Fruit fly (Drosophila melanogaster): Measurements from ENCODE around the gene mkg-p.

Gene mkg-p

dm6 chr3L:8385055-8385454, 20.0 kb downstream of the mkg-p start:
- no peak for TF ChIP-seq D (optimal IDR thresholded peaks at IDR 0.05)
- TF ChIP-seq D (GFP tag; optimal IDR thresholded peaks at IDR 0.05) = peak; percentile 24
- TF ChIP-seq cas (GFP tag; IDR thresholded peaks at IDR 0.05) = no peak
- TF ChIP-seq CG12391 (tag; optimal IDR thresholded peaks at IDR 0.05) = peak; percentile 7
- TF ChIP-seq Doc2 (GFP tag; IDR thresholded peaks at IDR 0.05) = no peak
- peak; percentile 56 for TF ChIP-seq CG10979 (tag; optimal IDR thresholded peaks at IDR 0.05)
- TF ChIP-seq CG34224 (GFP tag; IDR thresholded peaks at IDR 0.05; ENCODE audit: partially characterized antibody) = no peak
- TF ChIP-seq stwl (tag; optimal IDR thresholded peaks at IDR 0.05) = peak; percentile 74
- TF ChIP-seq CG17328 (GFP tag; IDR thresholded peaks at IDR 0.05) = peak; percentile 29; the same call in 1 of the 2 replicates
- TF ChIP-seq phol (tag; optimal IDR thresholded peaks at IDR 0.05) = peak; percentile 47
- peak; percentile 44 for TF ChIP-seq nmo (GFP tag; optimal IDR thresholded peaks at IDR 0.05)
- TF ChIP-seq tio (GFP tag; optimal IDR thresholded peaks at IDR 0.05) = peak; percentile 10
- TF ChIP-seq zfh2 (GFP tag; optimal IDR thresholded peaks at IDR 0.05) = no peak
- TF ChIP-seq Oli (tag; optimal IDR thresholded peaks at IDR 0.05) = peak; percentile 25
- TF ChIP-seq sens (GFP tag) = peak; percentile 86
- peak in 1 of 2 experiments; percentile 61 for TF ChIP-seq bsh (GFP tag; optimal IDR thresholded peaks at IDR 0.05)
- peak; percentile 63 for TF ChIP-seq Blimp-1 (GFP tag; optimal IDR thresholded peaks at IDR 0.05)
- TF ChIP-seq Lhr (GFP tag; optimal IDR thresholded peaks at IDR 0.05) = peak; percentile 4
- no peak for TF ChIP-seq jigr1 (GFP tag; IDR thresholded peaks at IDR 0.05)
- TF ChIP-seq CG8388 (GFP tag; optimal IDR thresholded peaks at IDR 0.05) = peak; percentile 10
- no peak for TF ChIP-seq CG5180 (GFP tag; optimal IDR thresholded peaks at IDR 0.05)
- peak; percentile 31 for TF ChIP-seq Ssrp (tag; optimal IDR thresholded peaks at IDR 0.05)
- peak; percentile 29; the same call in 1 of the 2 replicates for TF ChIP-seq CG31441 (GFP tag; IDR thresholded peaks at IDR 0.05)
- peak; percentile 25 for TF ChIP-seq fd96Cb (tag; optimal IDR thresholded peaks at IDR 0.05)
- peak; percentile 15 for TF ChIP-seq CG14710 (tag; optimal IDR thresholded peaks at IDR 0.05)
- peak; percentile 58 for TF ChIP-seq CG11504 (tag; optimal IDR thresholded peaks at IDR 0.05)
- TF ChIP-seq CG2712 (tag; optimal IDR thresholded peaks at IDR 0.05) = peak; percentile 26
- peak; percentile 10 for TF ChIP-seq CG9609 (GFP tag; optimal IDR thresholded peaks at IDR 0.05)
- TF ChIP-seq Drgx (GFP tag; IDR thresholded peaks at IDR 0.05) = peak; percentile 56; the same call in 1 of the 2 replicates
- peak; percentile 1 for TF ChIP-seq CG15601 (tag; optimal IDR thresholded peaks at IDR 0.05)
- TF ChIP-seq CG18262 (tag; optimal IDR thresholded peaks at IDR 0.05) = peak; percentile 28
- no peak for TF ChIP-seq CG32532 (GFP tag; IDR thresholded peaks at IDR 0.05)
- peak; percentile 21 for TF ChIP-seq Sox102F (GFP tag; optimal IDR thresholded peaks at IDR 0.05)
- TF ChIP-seq CG6254 (GFP tag; optimal IDR thresholded peaks at IDR 0.05) = peak; percentile 4
- TF ChIP-seq gem (tag; optimal IDR thresholded peaks at IDR 0.05) = peak; percentile 49
- no peak for TF ChIP-seq GATAe (GFP tag; conservative IDR thresholded peaks at IDR 0.05)

dm6 chr3L:8383968-8384367, 21.1 kb downstream of the mkg-p start:
- TF ChIP-seq CG10462 (GFP tag; optimal IDR thresholded peaks at IDR 0.05) (no peak), CG16813 (GFP tag; IDR thresholded peaks at IDR 0.05; ENCODE audit: partially characterized antibody) (no peak), gcm2 (GFP tag; optimal IDR thresholded peaks at IDR 0.05) (no peak), sens (GFP tag) (peak; percentile 15), CG6765 (GFP tag; optimal IDR thresholded peaks at IDR 0.05) (no peak), Oli (tag; optimal IDR thresholded peaks at IDR 0.05) (peak; percentile 3), Sox102F (GFP tag; optimal IDR thresholded peaks at IDR 0.05) (peak; percentile 11), CG3407 (GFP tag; optimal IDR thresholded peaks at IDR 0.05) (no peak), hb (GFP tag; IDR thresholded peaks at IDR 0.05; ENCODE audit: partially characterized antibody) (no peak), dmrt11E (tag; optimal IDR thresholded peaks at IDR 0.05) (no peak), Atf-2 (GFP tag; optimal IDR thresholded peaks at IDR 0.05) (no peak), dpn (GFP tag; optimal IDR thresholded peaks at IDR 0.05) (no peak), sob (GFP tag; IDR thresholded peaks at IDR 0.05) (no peak), lmd (GFP tag; IDR thresholded peaks at IDR 0.05) (no peak), CG15011 (GFP tag; optimal IDR thresholded peaks at IDR 0.05) (no peak), CG17612 (GFP tag; IDR thresholded peaks at IDR 0.05) (no peak), dysf (GFP tag; IDR thresholded peaks at IDR 0.05) (0 out of 3 replicates have a peak, but pooled peaks have one; percentile 17), Meics (GFP tag; optimal IDR thresholded peaks at IDR 0.05) (no peak), bsh (GFP tag; optimal IDR thresholded peaks at IDR 0.05) (peak in 1 of 2 experiments; percentile 26), Drgx (GFP tag; IDR thresholded peaks at IDR 0.05) (0 out of 2 replicates have a peak, but pooled peaks have one; percentile 24)

All from whole organism, embryonic.